Worm (Caenorhabditis elegans): ENCODE results near the gene T28A8.4.

Gene T28A8.4

DNA sequence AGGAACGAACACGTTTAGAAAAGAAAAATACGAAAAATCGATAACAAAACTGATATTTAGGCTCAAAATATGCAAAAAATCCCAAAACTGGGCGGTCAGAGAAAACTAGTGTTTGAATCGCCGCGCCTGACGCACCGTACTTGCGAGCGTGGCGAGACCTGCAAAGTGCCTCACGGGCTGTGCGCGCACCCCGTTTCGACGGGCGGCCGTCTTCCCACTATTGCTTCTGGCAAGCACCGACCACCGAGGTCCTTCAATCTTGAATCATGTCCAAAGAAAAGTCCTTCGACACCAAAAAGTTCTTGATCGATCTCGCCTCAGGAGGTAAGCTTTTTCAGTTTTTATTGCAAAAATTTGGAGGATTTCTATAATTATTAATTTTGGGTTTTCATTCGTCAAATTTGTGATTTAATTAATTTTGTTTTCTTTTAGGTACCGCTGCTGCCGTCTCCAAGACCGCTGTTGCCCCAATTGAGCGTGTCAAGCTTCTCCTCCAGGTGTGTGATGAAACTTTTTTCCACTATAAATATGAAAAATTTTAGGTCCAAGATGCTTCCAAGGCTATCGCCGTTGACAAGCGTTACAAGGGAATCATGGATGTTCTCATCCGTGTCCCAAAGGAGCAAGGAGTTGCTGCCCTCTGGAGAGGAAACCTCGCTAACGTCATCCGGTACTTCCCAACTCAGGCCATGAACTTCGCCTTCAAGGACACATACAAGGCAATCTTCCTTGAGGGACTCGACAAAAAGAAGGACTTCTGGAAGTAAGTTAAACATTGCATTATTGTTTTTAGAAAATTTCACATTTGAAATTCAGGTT is 40.3 kb upstream of the T28A8.4 start, which contains the start of gene ant-1.1:
ant-1.1 (plus strand) TSS at position 199 of the 819 bp plus-strand sequence.
- TF ChIP-seq snpc-4 (tag; optimal IDR thresholded peaks at IDR 0.05) (peak; percentile 81), aly-2 (tag; optimal IDR thresholded peaks at IDR 0.05) (no peak), elt-3 (tag; optimal IDR thresholded peaks at IDR 0.05) (no peak), egl-27 (tag; optimal IDR thresholded peaks at IDR 0.05) (peak; percentile 62), blmp-1 (tag; optimal IDR thresholded peaks at IDR 0.05; ENCODE audit: insufficient read depth) (peak; percentile 68), nhr-77 (tag; optimal IDR thresholded peaks at IDR 0.05) (peak; percentile 36), sma-9 (GFP tag; optimal IDR thresholded peaks at IDR 0.05) (peak; percentile 91), sma-9 (tag; optimal IDR thresholded peaks at IDR 0.05) (no peak), ama-1 (optimal IDR thresholded peaks at IDR 0.05) (peak; percentile 92), ztf-11 (tag; optimal IDR thresholded peaks at IDR 0.05) (no peak), F13H6.1 (tag; optimal IDR thresholded peaks at IDR 0.05) (peak; percentile 92), unc-55 (GFP tag; optimal IDR thresholded peaks at IDR 0.05) (peak; percentile 97), elt-1 (tag; optimal IDR thresholded peaks at IDR 0.05) (no peak), nhr-6 (tag; optimal IDR thresholded peaks at IDR 0.05) (peak; percentile 81), C34F6.9 (tag; optimal IDR thresholded peaks at IDR 0.05) (peak; percentile 89), lin-13 (GFP tag; optimal IDR thresholded peaks at IDR 0.05) (peak; percentile 96), nhr-12 (tag; optimal IDR thresholded peaks at IDR 0.05) (no peak), nhr-21 (tag; optimal IDR thresholded peaks at IDR 0.05) (peak; percentile 93), ztf-4 (tag; optimal IDR thresholded peaks at IDR 0.05) (peak; percentile 90), nhr-129 (tag; optimal IDR thresholded peaks at IDR 0.05) (peak; percentile 91), nhr-10 (tag; optimal IDR thresholded peaks at IDR 0.05) (peak; percentile 44), ceh-16 (tag; optimal IDR thresholded peaks at IDR 0.05) (peak; percentile 95), nhr-237 (tag; optimal IDR thresholded peaks at IDR 0.05) (peak; percentile 46), fos-1 (tag; optimal IDR thresholded peaks at IDR 0.05) (peak; percentile 52), mdl-1 (tag; optimal IDR thresholded peaks at IDR 0.05) (peak in 1 of 2 experiments; percentile 30), nhr-23 (tag; optimal IDR thresholded peaks at IDR 0.05) (no peak), ceh-82 (tag; optimal IDR thresholded peaks at IDR 0.05) (peak; percentile 88), ZK546.5 (tag; optimal IDR thresholded peaks at IDR 0.05) (peak; percentile 99), lin-11 (tag; optimal IDR thresholded peaks at IDR 0.05) (peak; percentile 97), sem-4 (tag; optimal IDR thresholded peaks at IDR 0.05) (peak; percentile 90), nhr-25 (tag; optimal IDR thresholded peaks at IDR 0.05) (peak; percentile 95), mab-5 (tag; optimal IDR thresholded peaks at IDR 0.05) (peak; percentile 93), peb-1 (tag; optimal IDR thresholded peaks at IDR 0.05) (no peak), zag-1 (tag; optimal IDR thresholded peaks at IDR 0.05) (peak; percentile 85), gmeb-1 (tag; optimal IDR thresholded peaks at IDR 0.05) (peak; percentile 97), alr-1 (tag; optimal IDR thresholded peaks at IDR 0.05) (no peak), sma-3 (GFP tag; optimal IDR thresholded peaks at IDR 0.05) (peak; percentile 98), dmd-4 (tag; optimal IDR thresholded peaks at IDR 0.05) (no peak), Y55F3AM.14 (GFP tag; optimal IDR thresholded peaks at IDR 0.05) (peak; percentile 86), skn-1 (tag; optimal IDR thresholded peaks at IDR 0.05) (no peak), unc-62 (GFP tag; optimal IDR thresholded peaks at IDR 0.05) (peak; percentile 66), crh-2 (tag; optimal IDR thresholded peaks at IDR 0.05) (peak; percentile 94), lsy-2 (tag; optimal IDR thresholded peaks at IDR 0.05) (peak; percentile 99)
